Fruit fly (Drosophila melanogaster): ENCODE measurements around the gene CG6908.

Gene CG6908

dm6 chr3R:11646826-11647225 is 43.0 kb downstream of the CG6908 start:
- TF ChIP-seq usp (GFP tag; optimal IDR thresholded peaks at IDR 0.05): no peak
- TF ChIP-seq pan (optimal IDR thresholded peaks at IDR 0.05): no peak
- no peak for TF ChIP-seq EcR (GFP tag; optimal IDR thresholded peaks at IDR 0.05)
- no peak for TF ChIP-seq CG8478 (optimal IDR thresholded peaks at IDR 0.05)
- TF ChIP-seq psq (optimal IDR thresholded peaks at IDR 0.05): no peak
- no peak for TF ChIP-seq Dll (optimal IDR thresholded peaks at IDR 0.05)

dm6 chr3R:11639946-11640588 is 49.8 kb downstream of the CG6908 start:
- TF ChIP-seq Dll (optimal IDR thresholded peaks at IDR 0.05) (no peak), pan (optimal IDR thresholded peaks at IDR 0.05) (no peak), EcR (GFP tag; optimal IDR thresholded peaks at IDR 0.05) (no peak), usp (GFP tag; optimal IDR thresholded peaks at IDR 0.05) (no peak), psq (optimal IDR thresholded peaks at IDR 0.05) (no peak), CG8478 (optimal IDR thresholded peaks at IDR 0.05) (no peak)

Data from whole organism.